Worm (Caenorhabditis elegans) whole organism, mixed stage, embryonic: ENCODE results near the gene ssp-33.

Experiments used
- M03D4.4 ChIP-seq: sonication (generic microtip); optimal IDR thresholded peaks from 2 replicates; lab custom pipeline; 2017; ENCODE audit warnings: mild to moderate bottlenecking, missing genetic modification characterization, missing compliant biosample characterization
- bed-3 ChIP-seq: fragments of 200-800 bp; sonication (Bioruptor generic); optimal IDR thresholded peaks from 3 replicates; lab custom pipeline; 2018; ENCODE audit warnings: mild to moderate bottlenecking, missing genetic modification characterization, moderate library complexity, missing compliant biosample characterization
- blmp-1 ChIP-seq: fragments of 150-350 bp; optimal IDR thresholded peaks from 2 replicates; lab custom pipeline; 2014; ENCODE audit warnings: missing biosample characterization, missing genetic modification characterization
- ceh-39 ChIP-seq: fragments of 150-350 bp; optimal IDR thresholded peaks from 2 replicates; lab custom pipeline; 2014; ENCODE audit warnings: missing biosample characterization, missing genetic modification characterization
- ceh-43 ChIP-seq: fragments of 200-800 bp; sonication (Bioruptor generic); optimal IDR thresholded peaks from 2 replicates; lab custom pipeline; 2018; ENCODE audit warnings: mild to moderate bottlenecking, missing genetic modification characterization, moderate library complexity, missing compliant biosample characterization
- ceh-83 ChIP-seq: fragments of 200-800 bp; sonication (Bioruptor generic); optimal IDR thresholded peaks from 2 replicates; lab custom pipeline; 2018; ENCODE audit warnings: mild to moderate bottlenecking, missing genetic modification characterization, missing compliant biosample characterization
- ces-1 ChIP-seq: fragments of 150-350 bp; optimal IDR thresholded peaks from 2 replicates; lab custom pipeline; 2014; ENCODE audit warnings: missing biosample characterization, missing genetic modification reagents, missing genetic modification characterization
- cnd-1 ChIP-seq: fragments of 200-800 bp; sonication (Bioruptor generic); optimal IDR thresholded peaks from 2 replicates; lab custom pipeline; 2018; ENCODE audit warnings: mild to moderate bottlenecking, missing genetic modification characterization, missing compliant biosample characterization
- elt-1 ChIP-seq: sonication (generic microtip); optimal IDR thresholded peaks from 2 replicates; lab custom pipeline; 2017; ENCODE audit warnings: missing genetic modification characterization, mild to moderate bottlenecking, missing compliant biosample characterization, antibody characterized with exemption, moderate library complexity, borderline replicate concordance; ENCODE audit not compliant: insufficient read depth
- elt-3 ChIP-seq: fragments of 150-350 bp; optimal IDR thresholded peaks from 2 replicates; lab custom pipeline; 2014; ENCODE audit warnings: missing biosample characterization, missing genetic modification characterization
- flh-1 ChIP-seq: fragments of 200-800 bp; sonication (Bioruptor generic); optimal IDR thresholded peaks from 2 replicates; lab custom pipeline; 2018; ENCODE audit warnings: mild to moderate bottlenecking, missing genetic modification characterization, moderate library complexity, missing compliant biosample characterization
- ham-2 ChIP-seq: fragments of 200-800 bp; sonication (Bioruptor generic); optimal IDR thresholded peaks from 2 replicates; lab custom pipeline; 2018; ENCODE audit warnings: mild to moderate bottlenecking, missing genetic modification characterization, missing compliant biosample characterization
- hlh-1 ChIP-seq: fragments of 150-350 bp; optimal IDR thresholded peaks from 2 replicates; lab custom pipeline; 2014; ENCODE audit warnings: missing biosample characterization, missing genetic modification reagents, missing genetic modification characterization
- lin-13 ChIP-seq: fragments of 150-350 bp; optimal IDR thresholded peaks from 2 replicates; lab custom pipeline; 2014; ENCODE audit warnings: missing biosample characterization, missing genetic modification characterization
- lin-32 ChIP-seq: fragments of 200-800 bp; sonication (Bioruptor generic); optimal IDR thresholded peaks from 2 replicates; lab custom pipeline; 2018; ENCODE audit warnings: mild to moderate bottlenecking, missing genetic modification characterization, missing compliant biosample characterization
- lsy-2 ChIP-seq: fragments of 150-350 bp; optimal IDR thresholded peaks from 2 replicates; lab custom pipeline; 2014; ENCODE audit warnings: missing biosample characterization, missing genetic modification characterization
- mls-2 ChIP-seq: sonication (generic microtip); optimal IDR thresholded peaks from 2 replicates; lab custom pipeline; 2016; ENCODE audit warnings: mild to moderate bottlenecking, missing genetic modification characterization, moderate library complexity, missing compliant biosample characterization
- nhr-12 ChIP-seq: fragments of 150-350 bp; optimal IDR thresholded peaks from 2 replicates; lab custom pipeline; 2014; ENCODE audit warnings: missing biosample characterization, missing genetic modification characterization
- nhr-2 ChIP-seq: fragments of 150-350 bp; optimal IDR thresholded peaks from 2 replicates; lab custom pipeline; 2014; ENCODE audit warnings: missing biosample characterization, missing genetic modification characterization
- nhr-237 ChIP-seq: fragments of 150-350 bp; optimal IDR thresholded peaks from 2 replicates; lab custom pipeline; 2014; ENCODE audit warnings: missing biosample characterization, missing genetic modification characterization
- nhr-28 ChIP-seq: fragments of 150-350 bp; optimal IDR thresholded peaks from 2 replicates; lab custom pipeline; 2014; ENCODE audit warnings: missing biosample characterization, missing genetic modification characterization
- nhr-76 ChIP-seq: sonication (generic microtip); optimal IDR thresholded peaks from 2 replicates; lab custom pipeline; 2017; ENCODE audit warnings: missing biosample characterization, missing genetic modification characterization
- sem-2 ChIP-seq: fragments of 200-800 bp; sonication (Bioruptor generic); optimal IDR thresholded peaks from 2 replicates; lab custom pipeline; 2018; ENCODE audit warnings: mild to moderate bottlenecking, missing genetic modification characterization, missing compliant biosample characterization
- snpc-4 ChIP-seq: fragments of 150-350 bp; optimal IDR thresholded peaks from 2 replicates; lab custom pipeline; 2014; ENCODE audit warnings: missing biosample characterization, missing genetic modification characterization
- sptf-1 ChIP-seq: sonication (generic microtip); optimal IDR thresholded peaks from 2 replicates; lab custom pipeline; 2017; ENCODE audit warnings: mild to moderate bottlenecking, missing genetic modification characterization, moderate library complexity, missing compliant biosample characterization
- tbx-8 ChIP-seq: fragments of 200-800 bp; sonication (Bioruptor generic); optimal IDR thresholded peaks from 2 replicates; lab custom pipeline; 2018; ENCODE audit warnings: mild to moderate bottlenecking, missing genetic modification characterization, moderate library complexity, missing compliant biosample characterization
- unc-39 ChIP-seq: fragments of 150-350 bp; optimal IDR thresholded peaks from 2 replicates; lab custom pipeline; 2014; ENCODE audit warnings: missing biosample characterization, missing genetic modification characterization
- unc-62 ChIP-seq: fragments of 150-350 bp; optimal IDR thresholded peaks from 2 replicates; lab custom pipeline; 2014; ENCODE audit warnings: missing biosample characterization, missing genetic modification reagents, missing genetic modification characterization
- zip-8 ChIP-seq: fragments of 150-350 bp; optimal IDR thresholded peaks from 2 replicates; lab custom pipeline; 2014; ENCODE audit warnings: missing biosample characterization, missing genetic modification characterization
- ztf-11 ChIP-seq: fragments of 150-350 bp; optimal IDR thresholded peaks from 2 replicates; lab custom pipeline; 2014; ENCODE audit warnings: missing biosample characterization, missing genetic modification characterization

ssp-33 gene

ce11 chrV:14711077-14711476, at the start of gene ssp-33:
TSS of gene ssp-33 (plus strand) at chrV:14711377.
- TF ChIP-seq tbx-8 (GFP tag; lab: Kevin White, UChicago) = no peak
- no peak for TF ChIP-seq ceh-39 (tag; lab: Kevin White, UChicago)
- TF ChIP-seq M03D4.4 (tag; lab: Kevin White, UChicago) = no peak
- no peak for TF ChIP-seq elt-3 (tag; lab: Kevin White, UChicago)
- no peak for TF ChIP-seq mls-2 (tag; lab: Kevin White, UChicago)
- TF ChIP-seq nhr-28 (tag; lab: Kevin White, UChicago) = no peak
- TF ChIP-seq zip-8 (tag; lab: Kevin White, UChicago) = no peak
- TF ChIP-seq sem-2 (GFP tag; lab: Kevin White, UChicago) = no peak
- TF ChIP-seq sptf-1 (tag; lab: Kevin White, UChicago) = no peak
- no peak for TF ChIP-seq flh-1 (GFP tag; lab: Kevin White, UChicago)
- TF ChIP-seq unc-62 = no peak
- no peak for TF ChIP-seq cnd-1 (tag; lab: Kevin White, UChicago)
- no peak for TF ChIP-seq bed-3
- TF ChIP-seq lsy-2 (tag; lab: Kevin White, UChicago) = no peak
- TF ChIP-seq nhr-76 (tag; lab: Kevin White, UChicago) = no peak

ce11 chrV:14663006-14663405, 48.2 kb upstream of the ssp-33 start, which contains the start of gene C47E8.9:
TSS of gene C47E8.9 (plus strand) at chrV:14663306.
- TF ChIP-seq sem-2 (GFP tag; lab: Kevin White, UChicago) = no peak
- TF ChIP-seq, all 35 proteins: peak for 0

DNA sequence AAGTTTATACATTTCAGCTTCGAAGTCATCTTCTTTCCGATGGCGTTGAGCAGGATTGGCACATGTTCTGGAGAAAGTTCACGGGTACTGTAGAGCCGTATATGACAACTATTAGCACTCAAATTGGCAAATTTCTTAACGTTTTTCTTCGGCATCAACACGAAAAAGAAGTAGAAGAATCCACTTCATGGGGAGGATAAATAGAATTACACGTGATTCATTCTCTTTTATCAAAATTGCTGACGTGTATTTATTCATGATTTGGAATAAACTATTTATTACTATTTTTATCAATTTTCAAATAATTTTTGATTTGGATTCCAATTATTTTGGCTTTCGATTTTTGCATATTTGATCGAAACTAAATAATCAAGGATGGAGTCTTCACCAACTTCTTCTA, 45.4 kb upstream of the ssp-33 start, which contains the start of gene C47E8.1:
Gene C47E8.1 (plus strand): TSS at position 301 of the 400 bp plus-strand sequence.
- TF ChIP-seq elt-1 (no peak), ces-1 (no peak), sem-2 (GFP tag; lab: Kevin White, UChicago) (no peak), unc-39 (tag; lab: Kevin White, UChicago) (no peak), unc-62 (no peak)

ce11 chrV:14678298-14678697, 32.9 kb upstream of the ssp-33 start:
- no peak for TF ChIP-seq sem-2 (GFP tag; lab: Kevin White, UChicago)

ce11 chrV:14680014-14680413, 31.2 kb upstream of the ssp-33 start, which contains the start of gene C47E8.3:
TSS of gene C47E8.3 (plus strand) at chrV:14680314.
- no peak for TF ChIP-seq nhr-2 (tag; lab: Kevin White, UChicago)
- no peak for TF ChIP-seq sptf-1 (tag; lab: Kevin White, UChicago)
- no peak for TF ChIP-seq ceh-39 (tag; lab: Kevin White, UChicago)
- TF ChIP-seq ces-1 = no peak
- no peak for TF ChIP-seq nhr-12 (tag; lab: Kevin White, UChicago)
- no peak for TF ChIP-seq cnd-1 (tag; lab: Kevin White, UChicago)
- TF ChIP-seq zip-8 (tag; lab: Kevin White, UChicago) = no peak
- no peak for TF ChIP-seq elt-1
- no peak for TF ChIP-seq ceh-83 (GFP tag; lab: Kevin White, UChicago)
- no peak for TF ChIP-seq elt-3 (tag; lab: Kevin White, UChicago)
- TF ChIP-seq ceh-43 = no peak
- TF ChIP-seq lsy-2 (tag; lab: Kevin White, UChicago) = no peak
- TF ChIP-seq lin-13 = no peak
- TF ChIP-seq blmp-1 (tag; lab: Kevin White, UChicago) = no peak
- TF ChIP-seq unc-39 (tag; lab: Kevin White, UChicago) = no peak
- TF ChIP-seq, all 35 proteins: peak for 0

- no peak for TF ChIP-seq nhr-237
- no peak for TF ChIP-seq hlh-1 (tag; lab: Kevin White, UChicago)
- TF ChIP-seq blmp-1 (tag; lab: Kevin White, UChicago) = no peak
- TF ChIP-seq cnd-1 (tag; lab: Kevin White, UChicago) = no peak
- TF ChIP-seq sem-2 (GFP tag; lab: Kevin White, UChicago) = no peak
- TF ChIP-seq nhr-2 (tag; lab: Kevin White, UChicago) = no peak
- no peak for TF ChIP-seq nhr-12 (tag; lab: Kevin White, UChicago)
- TF ChIP-seq ztf-11 (tag; lab: Kevin White, UChicago) = no peak
- TF ChIP-seq ham-2 (GFP tag; lab: Kevin White, UChicago) = no peak
- TF ChIP-seq sptf-1 (tag; lab: Kevin White, UChicago) = no peak
- TF ChIP-seq nhr-76 (tag; lab: Kevin White, UChicago) = no peak
- TF ChIP-seq lsy-2 (tag; lab: Kevin White, UChicago) = no peak
- TF ChIP-seq lin-32 = no peak
- TF ChIP-seq snpc-4 (tag; lab: Kevin White, UChicago) = no peak
- TF ChIP-seq M03D4.4 (tag; lab: Kevin White, UChicago) = no peak
- TF ChIP-seq ceh-83 (GFP tag; lab: Kevin White, UChicago) = no peak
- no peak for TF ChIP-seq unc-62
- TF ChIP-seq flh-1 (GFP tag; lab: Kevin White, UChicago) = no peak
These were observed 28.3 kb upstream of the ssp-33 start for ce11 chrV:14682870-14683269.
